Worm (Caenorhabditis elegans): ENCODE results near the gene swt-3.
A peak's percentile ranks its signal among the peaks of the same experiment; 100 is the strongest.

DNA sequence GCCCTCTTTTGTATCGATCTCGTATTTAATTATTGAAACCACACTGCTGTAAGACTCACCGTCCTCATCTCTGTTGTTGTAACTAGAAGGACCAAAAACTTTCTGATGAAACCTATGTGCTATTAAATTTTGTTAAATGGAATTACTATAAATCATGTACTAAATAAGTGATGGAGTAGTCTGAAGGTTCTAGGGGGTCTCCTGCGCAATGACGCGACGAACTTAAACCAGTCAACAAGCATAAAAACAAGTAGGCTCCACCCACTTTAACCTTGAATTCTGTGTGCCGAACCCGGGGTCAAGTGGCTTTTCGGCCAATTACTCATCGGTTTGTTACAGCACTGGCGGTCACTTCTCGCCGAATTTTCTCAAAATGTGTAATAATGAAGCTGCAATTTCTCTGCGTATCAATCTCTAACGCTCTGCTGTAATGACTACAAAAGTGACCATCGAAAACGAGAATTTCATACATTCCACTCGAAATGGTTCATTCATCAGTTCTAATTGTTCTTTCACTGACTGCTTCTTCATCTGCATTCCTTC, 43.4 kb downstream of the swt-3 start, which contains the start of gene grl-21:
- TF ChIP-seq B0310.2 (tag; optimal IDR thresholded peaks at IDR 0.05) (no peak), ceh-13 (GFP tag; optimal IDR thresholded peaks at IDR 0.05) (no peak), hmbx-1 (tag; optimal IDR thresholded peaks at IDR 0.05) (no peak), ama-1 (optimal IDR thresholded peaks at IDR 0.05) (peak; percentile 41), sea-1 (GFP tag; conservative IDR thresholded peaks at IDR 0.05) (no peak), pes-1 (GFP tag; IDR thresholded peaks at IDR 0.05) (no peak), ets-7 (tag; optimal IDR thresholded peaks at IDR 0.05) (no peak), flt-1 (GFP tag; IDR thresholded peaks at IDR 0.05) (no peak), hnd-1 (tag; optimal IDR thresholded peaks at IDR 0.05) (no peak), scrt-1 (GFP tag; IDR thresholded peaks at IDR 0.05) (no peak), hmg-4 (GFP tag; optimal IDR thresholded peaks at IDR 0.05) (no peak), F13C5.2 (tag; optimal IDR thresholded peaks at IDR 0.05) (no peak)
